Fruit fly (Drosophila melanogaster) whole organism, pupa: ENCODE results near the gene Trl.

ENCODE experiments used
- CG10348 ChIP-seq: fragments of 200-800 bp; sonication (Bioruptor generic); IDR thresholded peaks from 2 replicates; pipeline ENCODE4 v1.3.6; 2022; ENCODE audit warnings: missing biosample characterization, missing genetic modification characterization
- CG12605 ChIP-seq: fragments of 200-800 bp; sonication (Bioruptor generic); IDR thresholded peaks from 2 replicates; pipeline ENCODE4 v1.3.6; 2022; ENCODE audit warnings: missing biosample characterization, missing genetic modification characterization
- CG13204 ChIP-seq: fragments of 200-800 bp; sonication (Bioruptor generic); optimal IDR thresholded peaks from 2 replicates; lab custom pipeline; 2018; ENCODE audit warnings: missing biosample characterization, mild to moderate bottlenecking, missing genetic modification characterization, moderate library complexity
- CG14655 ChIP-seq: fragments of 200-800 bp; sonication (Bioruptor generic); optimal IDR thresholded peaks from 3 replicates; lab custom pipeline; 2017; ENCODE audit warnings: mild to moderate bottlenecking, missing biosample characterization, missing genetic modification reagents, missing genetic modification characterization
- CG15710 ChIP-seq: fragments of 200-800 bp; sonication (Bioruptor generic); optimal IDR thresholded peaks from 2 replicates; lab custom pipeline; 2018; ENCODE audit warnings: missing biosample characterization, mild to moderate bottlenecking, missing genetic modification characterization, moderate library complexity
- CG17806 ChIP-seq: fragments of 200-800 bp; sonication (Bioruptor generic); optimal IDR thresholded peaks from 2 replicates; lab custom pipeline; 2018; ENCODE audit warnings: missing biosample characterization, mild to moderate bottlenecking, missing genetic modification characterization, moderate library complexity
- CG32121 ChIP-seq: fragments of 200-800 bp; sonication (Bioruptor generic); IDR thresholded peaks from 2 replicates; pipeline ENCODE4 v1.3.6; 2022; ENCODE audit warnings: missing biosample characterization, missing genetic modification characterization
- CG34367 ChIP-seq: fragments of 200-800 bp; sonication (Bioruptor generic); optimal IDR thresholded peaks from 2 replicates; lab custom pipeline; 2018; ENCODE audit warnings: missing biosample characterization, mild to moderate bottlenecking, missing genetic modification characterization
- CG4496 ChIP-seq: fragments of 200-800 bp; sonication (Bioruptor generic); IDR thresholded peaks from 3 replicates; pipeline ENCODE4 v1.3.6; 2022; ENCODE audit warnings: missing biosample characterization, missing genetic modification characterization
- CG8159 ChIP-seq: fragments of 200-800 bp; sonication (Bioruptor generic); optimal IDR thresholded peaks from 3 replicates; lab custom pipeline; 2018; ENCODE audit warnings: missing biosample characterization, mild to moderate bottlenecking, missing genetic modification characterization, moderate library complexity
- CG8301 ChIP-seq: fragments of 200-800 bp; sonication (Bioruptor generic); optimal IDR thresholded peaks from 2 replicates; lab custom pipeline; 2018; ENCODE audit warnings: missing biosample characterization, mild to moderate bottlenecking, missing genetic modification characterization
- CG9948 ChIP-seq: fragments of 200-800 bp; sonication (Bioruptor generic); optimal IDR thresholded peaks from 2 replicates; lab custom pipeline; 2018; ENCODE audit warnings: missing biosample characterization, mild to moderate bottlenecking, missing genetic modification characterization, moderate library complexity
- D1 ChIP-seq: fragments of 200-800 bp; sonication (Bioruptor generic); optimal IDR thresholded peaks from 2 replicates; lab custom pipeline; 2018; ENCODE audit warnings: missing biosample characterization, mild to moderate bottlenecking, missing genetic modification characterization, moderate library complexity
- EcR ChIP-seq: fragments of 200-800 bp; sonication (Bioruptor generic); optimal IDR thresholded peaks from 3 replicates; lab custom pipeline; 2019; ENCODE audit warnings: missing biosample characterization, missing genetic modification characterization, mild to moderate bottlenecking, moderate library complexity, missing genetic modification reagents
- Ets98B ChIP-seq: fragments of 200-800 bp; sonication (Bioruptor generic); IDR thresholded peaks from 2 replicates; pipeline ENCODE4 v1.3.6; 2022; ENCODE audit warnings: missing biosample characterization, missing genetic modification characterization
- Pif1A ChIP-seq: fragments of 200-800 bp; sonication (Bioruptor generic); optimal IDR thresholded peaks from 3 replicates; lab custom pipeline; 2016; ENCODE audit warnings: missing biosample characterization, missing genetic modification characterization
- Pif1B ChIP-seq: fragments of 200-800 bp; sonication (Bioruptor generic); optimal IDR thresholded peaks from 3 replicates; lab custom pipeline; 2016; ENCODE audit warnings: missing biosample characterization, missing genetic modification characterization
- Snoo ChIP-seq: fragments of 200-800 bp; sonication (Bioruptor generic); optimal IDR thresholded peaks from 3 replicates; lab custom pipeline; 2017; ENCODE audit warnings: missing biosample characterization, mild to moderate bottlenecking, missing genetic modification characterization, inconsistent platforms
- fd96Ca ChIP-seq: fragments of 200-800 bp; sonication (Bioruptor generic); IDR thresholded peaks from 3 replicates; pipeline ENCODE4 v1.3.6; 2022; ENCODE audit warnings: missing biosample characterization, missing genetic modification characterization
- gl ChIP-seq: fragments of 200-800 bp; sonication (Bioruptor generic); optimal IDR thresholded peaks from 2 replicates; lab custom pipeline; 2018; ENCODE audit warnings: missing biosample characterization, mild to moderate bottlenecking, missing genetic modification characterization
- rn ChIP-seq: fragments of 200-800 bp; sonication (Bioruptor generic); IDR thresholded peaks from 2 replicates; pipeline ENCODE4 v1.3.6; 2022; ENCODE audit warnings: missing biosample characterization, missing genetic modification characterization

Trl gene

dm6 chr3L:14760949-14761348 lies at the start of gene Trl:
TSS of gene Trl (minus strand) at chr3L:14761049.
- TF ChIP-seq Pif1A (GFP tag; lab: Kevin White, UChicago) (no peak), CG34367 (no peak), CG14655 (no peak), Snoo (tag; lab: Kevin White, UChicago) (no peak), gl (no peak), CG13204 (GFP tag; lab: Kevin White, UChicago) (no peak), CG32121 (no peak), CG10348 (GFP tag; lab: Robert Waterston, UW) (no peak), rn (no peak), CG8301 (no peak), fd96Ca (no peak), CG4496 (GFP tag; lab: Robert Waterston, UW) (no peak), Pif1B (GFP tag; lab: Kevin White, UChicago) (no peak), CG9948 (tag; lab: Kevin White, UChicago) (no peak), EcR (GFP tag; lab: Kevin White, UChicago) (no peak), Ets98B (GFP tag; lab: Robert Waterston, UW) (no peak), CG15710 (no peak)

dm6 chr3L:14804724-14805221 lies 43.9 kb upstream of the Trl start, which contains the start of gene CG17839:
TSS of gene CG17839 (plus strand) at chr3L:14805136.
- no peak for TF ChIP-seq Pif1A (GFP tag; lab: Kevin White, UChicago)
- TF ChIP-seq CG34367, result no peak
- peak; percentile 51; the same call in 1 of the 2 replicates for TF ChIP-seq CG12605 (GFP tag; lab: Robert Waterston, UW)
- TF ChIP-seq D1, result no peak
- 0 out of 2 replicates have a peak, but pooled peaks have one; percentile 8 for TF ChIP-seq CG32121
- TF ChIP-seq CG9948 (tag; lab: Kevin White, UChicago), result no peak
- TF ChIP-seq CG13204 (GFP tag; lab: Kevin White, UChicago), result no peak
- TF ChIP-seq Ets98B (GFP tag; lab: Robert Waterston, UW), result peak; percentile 26; the same call in 1 of the 2 replicates
- no peak for TF ChIP-seq CG15710
- TF ChIP-seq CG14655, result no peak
- TF ChIP-seq Pif1B (GFP tag; lab: Kevin White, UChicago), result no peak

- TF ChIP-seq fd96Ca, result no peak
- TF ChIP-seq CG8159 (tag; lab: Kevin White, UChicago), result no peak
- no peak for TF ChIP-seq CG14655
- no peak for TF ChIP-seq CG10348 (GFP tag; lab: Robert Waterston, UW)
- no peak for TF ChIP-seq Ets98B (GFP tag; lab: Robert Waterston, UW)
Measured at dm6 chr3L:14803236-14803635, 42.4 kb upstream of the Trl start, which contains the start of gene gnu. TSS of gene gnu (minus strand) at chr3L:14803360.

dm6 chr3L:14801854-14802616 lies 41.2 kb upstream of the Trl start, which contains the start of gene NHP2:
TSS of gene NHP2 (minus strand) at chr3L:14802168.
- TF ChIP-seq CG12605 (GFP tag; lab: Robert Waterston, UW) (peak; percentile 89), CG9948 (tag; lab: Kevin White, UChicago) (peak; percentile 72), CG34367 (no peak), CG4496 (GFP tag; lab: Robert Waterston, UW) (peak; percentile 88), D1 (peak; percentile 88), CG15710 (peak; percentile 74), Snoo (tag; lab: Kevin White, UChicago) (peak; percentile 82), CG8301 (no peak), CG8159 (tag; lab: Kevin White, UChicago) (no peak), CG17806 (tag; lab: Kevin White, UChicago) (peak; percentile 85), rn (peak; percentile 62), Pif1B (GFP tag; lab: Kevin White, UChicago) (no peak), Ets98B (GFP tag; lab: Robert Waterston, UW) (peak; percentile 90), fd96Ca (no peak), CG32121 (peak; percentile 77), gl (peak; percentile 58)

dm6 chr3L:14790849-14791646 lies 30.2 kb upstream of the Trl start:
- TF ChIP-seq Pif1B (GFP tag; lab: Kevin White, UChicago) (no peak), gl (no peak), CG17806 (tag; lab: Kevin White, UChicago) (no peak), CG12605 (GFP tag; lab: Robert Waterston, UW) (peak; percentile 48; the same call in 1 of the 2 replicates), Ets98B (GFP tag; lab: Robert Waterston, UW) (peak; percentile 33; the same call in 1 of the 2 replicates), CG15710 (no peak), Pif1A (GFP tag; lab: Kevin White, UChicago) (no peak), CG32121 (peak; percentile 56), CG13204 (GFP tag; lab: Kevin White, UChicago) (no peak), D1 (no peak), CG34367 (no peak), Snoo (tag; lab: Kevin White, UChicago) (no peak), CG10348 (GFP tag; lab: Robert Waterston, UW) (no peak), EcR (GFP tag; lab: Kevin White, UChicago) (no peak), CG8159 (tag; lab: Kevin White, UChicago) (no peak), CG4496 (GFP tag; lab: Robert Waterston, UW) (peak; percentile 63; the same call in 1 of the 3 replicates), rn (peak; percentile 36; the same call in 1 of the 2 replicates), fd96Ca (peak; percentile 58; the same call in 1 of the 3 replicates), CG14655 (no peak)
